Fruit fly (Drosophila melanogaster) whole organism, embryonic: ENCODE results near the gene tutl.

Source experiments
- Abd-B ChIP-seq: fragments of 200-800 bp; sonication (Bioruptor generic); optimal IDR thresholded peaks from 2 replicates; lab custom pipeline; 2018; ENCODE audit warnings: missing biosample characterization, mild to moderate bottlenecking, missing genetic modification characterization, moderate library complexity
- BEAF-32 ChIP-seq: fragments of 200-800 bp; sonication (Bioruptor generic); optimal IDR thresholded peaks from 3 replicates; lab custom pipeline; 2017; ENCODE audit warnings: missing biosample characterization, missing genetic modification characterization, mild to moderate bottlenecking, moderate library complexity, missing genetic modification reagents
- CG11398 ChIP-seq: fragments of 200-800 bp; sonication (Bioruptor generic); optimal IDR thresholded peaks from 2 replicates; lab custom pipeline; 2016; ENCODE audit warnings: missing biosample characterization, missing genetic modification characterization
- CG11456 ChIP-seq: fragments of 200-800 bp; sonication (Bioruptor generic); IDR thresholded peaks from 3 replicates; pipeline ENCODE4 v1.3.6; 2022; ENCODE audit warnings: missing biosample characterization, missing genetic modification characterization
- CG6175 ChIP-seq: fragments of 200-800 bp; sonication (Bioruptor generic); IDR thresholded peaks from 3 replicates; pipeline ENCODE4 v1.3.6; 2022; ENCODE audit warnings: missing biosample characterization, missing genetic modification characterization
- Myb ChIP-seq: fragments of 200-800 bp; sonication (Bioruptor generic); optimal IDR thresholded peaks from 2 replicates; lab custom pipeline; 2016; ENCODE audit warnings: missing biosample characterization, missing genetic modification characterization
- gt ChIP-seq: fragments of 200-800 bp; sonication (Bioruptor generic); IDR thresholded peaks from 2 replicates; pipeline ENCODE4 v1.3.6; 2022; ENCODE audit warnings: missing biosample characterization, missing genetic modification characterization
- sna ChIP-seq: fragments of 200-800 bp; sonication (Bioruptor generic); IDR thresholded peaks from 2 replicates; pipeline ENCODE4 v1.3.6; 2022; ENCODE audit warnings: missing biosample characterization, missing genetic modification characterization; ENCODE audit not compliant: partially characterized antibody
- tap ChIP-seq: fragments of 200-800 bp; optimal IDR thresholded peaks from 3 replicates; lab custom pipeline; 2019; ENCODE audit warnings: missing biosample characterization, mild to moderate bottlenecking, missing genetic modification characterization, moderate library complexity
- z ChIP-seq: fragments of 200-800 bp; sonication (Bioruptor generic); IDR thresholded peaks from 3 replicates; pipeline ENCODE4 v1.3.6; 2022; ENCODE audit warnings: missing biosample characterization, missing genetic modification characterization

dm6 chr2L:4355066-4355465 lies 72.1 kb downstream of the tutl start:
- TF ChIP-seq BEAF-32 (no peak), gt (GFP tag; lab: Robert Waterston, UW) (no peak), Abd-B (no peak), Myb (GFP tag; lab: Kevin White, UChicago) (no peak), sna (GFP tag; lab: Robert Waterston, UW) (no peak), tap (tag; lab: Kevin White, UChicago) (no peak), CG11398 (no peak), CG11456 (no peak), CG6175 (no peak), z (GFP tag; lab: Robert Waterston, UW) (no peak)
